Worm (Caenorhabditis elegans) whole organism, L3 larva: ENCODE measurements around the gene oac-32.

Experiments
- R02D3.7 ChIP-seq: fragments of 150-350 bp; optimal IDR thresholded peaks from 2 replicates; lab custom pipeline; 2014; ENCODE audit warnings: missing biosample characterization, missing genetic modification characterization
- aly-2 ChIP-seq: fragments of 150-350 bp; optimal IDR thresholded peaks from 2 replicates; lab custom pipeline; 2014; ENCODE audit warnings: missing biosample characterization, missing genetic modification characterization
- ama-1 ChIP-seq: fragments of 150-350 bp; optimal IDR thresholded peaks from 2 replicates; lab custom pipeline; 2018
- ceh-16 ChIP-seq: sonication (generic microtip); optimal IDR thresholded peaks from 2 replicates; lab custom pipeline; 2017; ENCODE audit warnings: missing biosample characterization, missing genetic modification characterization
- ceh-28 ChIP-seq: fragments of 150-350 bp; optimal IDR thresholded peaks from 2 replicates; lab custom pipeline; 2014; ENCODE audit warnings: missing biosample characterization, missing genetic modification reagents, missing genetic modification characterization
- ceh-82 ChIP-seq: fragments of 150-350 bp; optimal IDR thresholded peaks from 2 replicates; lab custom pipeline; 2014; ENCODE audit warnings: missing biosample characterization, missing genetic modification characterization
- daf-12 ChIP-seq: fragments of 150-350 bp; optimal IDR thresholded peaks from 2 replicates; lab custom pipeline; 2014; ENCODE audit warnings: missing biosample characterization, missing genetic modification reagents, missing genetic modification characterization
- egl-5 ChIP-seq: fragments of 150-350 bp; optimal IDR thresholded peaks from 2 replicates; lab custom pipeline; 2017; ENCODE audit warnings: missing biosample characterization, missing genetic modification reagents, missing genetic modification characterization, inconsistent platforms
- elt-1 ChIP-seq: fragments of 150-350 bp; optimal IDR thresholded peaks from 2 replicates; lab custom pipeline; 2014; ENCODE audit warnings: missing biosample characterization, missing genetic modification characterization
- elt-3 ChIP-seq, 3 experiments: fragments of 150-350 bp in 1 of 3; sonication (generic microtip) in 2 of 3; optimal IDR thresholded peaks; 2 replicates in 2 of 3; 4 replicates in 1 of 3; lab custom pipeline; 2014 to 2017; ENCODE audit warnings: missing biosample characterization in 3 of 3, missing genetic modification characterization in 3 of 3
- eor-1 ChIP-seq, 2 experiments: fragments of 150-350 bp; optimal IDR thresholded peaks; 2 replicates each; lab custom pipeline; 2014 to 2018; ENCODE audit warnings: missing biosample characterization in 2 of 2, missing genetic modification characterization in 2 of 2
- fkh-10 ChIP-seq: sonication (generic microtip); optimal IDR thresholded peaks from 2 replicates; lab custom pipeline; 2017; ENCODE audit warnings: missing biosample characterization, missing genetic modification reagents, missing genetic modification characterization
- fos-1 ChIP-seq: fragments of 150-350 bp; optimal IDR thresholded peaks from 2 replicates; lab custom pipeline; 2014; ENCODE audit warnings: missing biosample characterization, missing genetic modification characterization
- hmg-11 ChIP-seq: sonication (generic microtip); optimal IDR thresholded peaks from 2 replicates; lab custom pipeline; 2016; ENCODE audit warnings: missing genetic modification characterization, missing compliant biosample characterization
- lin-15B ChIP-seq: fragments of 150-350 bp; optimal IDR thresholded peaks from 2 replicates; lab custom pipeline; 2014; ENCODE audit warnings: missing biosample characterization, missing genetic modification characterization
- lin-39 ChIP-seq: fragments of 150-350 bp; optimal IDR thresholded peaks from 2 replicates; lab custom pipeline; 2018; ENCODE audit warnings: missing biosample characterization, missing genetic modification reagents, missing genetic modification characterization
- mdl-1 ChIP-seq: fragments of 150-350 bp; optimal IDR thresholded peaks from 2 replicates; lab custom pipeline; 2014; ENCODE audit warnings: missing biosample characterization, missing genetic modification characterization
- mml-1 ChIP-seq: fragments of 150-350 bp; sonication (generic microtip); optimal IDR thresholded peaks from 3 replicates; lab custom pipeline; 2014; ENCODE audit warnings: missing biosample characterization, missing genetic modification characterization
- nfya-1 ChIP-seq: sonication (generic microtip); optimal IDR thresholded peaks from 2 replicates; lab custom pipeline; 2017; ENCODE audit warnings: missing genetic modification characterization, mild to moderate bottlenecking, missing compliant biosample characterization, antibody characterized with exemption, moderate library complexity; ENCODE audit not compliant: insufficient read depth
- nhr-23 ChIP-seq: fragments of 150-350 bp; optimal IDR thresholded peaks from 2 replicates; lab custom pipeline; 2014; ENCODE audit warnings: missing biosample characterization, missing genetic modification reagents, missing genetic modification characterization
- nhr-25 ChIP-seq: sonication (generic microtip); optimal IDR thresholded peaks from 2 replicates; lab custom pipeline; 2017; ENCODE audit warnings: missing biosample characterization, missing genetic modification characterization
- nhr-43 ChIP-seq: sonication (generic microtip); optimal IDR thresholded peaks from 2 replicates; lab custom pipeline; 2016; ENCODE audit warnings: mild to moderate bottlenecking, missing genetic modification characterization, missing compliant biosample characterization; ENCODE audit not compliant: poor library complexity, severe bottlenecking
- nhr-76 ChIP-seq: fragments of 150-350 bp; sonication (generic microtip); optimal IDR thresholded peaks from 5 replicates; lab custom pipeline; 2014; ENCODE audit warnings: missing biosample characterization, missing genetic modification characterization
- nhr-77 ChIP-seq: fragments of 150-350 bp; optimal IDR thresholded peaks from 2 replicates; lab custom pipeline; 2014; ENCODE audit warnings: missing biosample characterization, missing genetic modification characterization
- pha-4 ChIP-seq: fragments of 150-350 bp; optimal IDR thresholded peaks from 2 replicates; lab custom pipeline; 2014; ENCODE audit warnings: missing biosample characterization, missing genetic modification reagents, missing genetic modification characterization
- sea-2 ChIP-seq: fragments of 150-350 bp; sonication (generic microtip); optimal IDR thresholded peaks from 4 replicates; lab custom pipeline; 2014; ENCODE audit warnings: missing biosample characterization, missing genetic modification reagents, missing genetic modification characterization
- snpc-4 ChIP-seq: fragments of 150-350 bp; optimal IDR thresholded peaks from 2 replicates; lab custom pipeline; 2014; ENCODE audit warnings: missing biosample characterization, missing genetic modification characterization
- tbx-2 ChIP-seq: sonication (generic microtip); optimal IDR thresholded peaks from 2 replicates; lab custom pipeline; 2016; ENCODE audit warnings: mild to moderate bottlenecking, missing genetic modification characterization, missing compliant biosample characterization
- unc-62 ChIP-seq: fragments of 150-350 bp; sonication (generic microtip); optimal IDR thresholded peaks from 4 replicates; lab custom pipeline; 2014; ENCODE audit warnings: missing biosample characterization, missing genetic modification reagents, missing genetic modification characterization

The oac-32 gene

ce11 chrV:1505995-1506394, 39.6 kb downstream of the oac-32 start, which contains the start of gene sru-28:
TSS of gene sru-28 (plus strand) at chrV:1506295.
- TF ChIP-seq nfya-1 (no peak), mml-1 (no peak), fkh-10 (no peak), mdl-1 (no peak)
- TF ChIP-seq, all 47 proteins: peak for 0

- no peak for TF ChIP-seq nhr-25 (tag; lab: Kevin White, UChicago)
- no peak for TF ChIP-seq ceh-16 (tag; lab: Kevin White, UChicago)
- no peak for TF ChIP-seq nhr-43 (tag; lab: Kevin White, UChicago)
- no peak for TF ChIP-seq lin-39 (tag; lab: Kevin White, UChicago)
- TF ChIP-seq tbx-2 (tag; lab: Kevin White, UChicago) = no peak
- no peak for TF ChIP-seq sea-2 (GFP tag; lab: Kevin White, UChicago)
- TF ChIP-seq fos-1 (tag; lab: Kevin White, UChicago) = no peak
- TF ChIP-seq lin-15B (tag; lab: Kevin White, UChicago) = no peak
- TF ChIP-seq R02D3.7 = no peak
- no peak for TF ChIP-seq hmg-11
- no peak for TF ChIP-seq nhr-23
- no peak for TF ChIP-seq elt-3 (tag; optimal IDR thresholded peaks at IDR 0.05; lab: Kevin White, UChicago)
Measured at ce11 chrV:1499140-1499539, 46.4 kb downstream of the oac-32 start, which contains the start of gene sru-27. TSS of gene sru-27 (plus strand) at chrV:1499440.

- TF ChIP-seq daf-12 (no peak), ceh-28 (tag; lab: Kevin White, UChicago) (peak; percentile 89)
Measured at ce11 chrV:1495752-1496151, 49.8 kb downstream of the oac-32 start.

ce11 chrV:1495334-1495733, 50.2 kb downstream of the oac-32 start, which contains the start of gene C38C3.3:
TSS of gene C38C3.3 (plus strand) at chrV:1495634.
- TF ChIP-seq ama-1 (lab: Kevin White, UChicago) (no peak), ceh-28 (tag; lab: Kevin White, UChicago) (peak; percentile 15)

- TF ChIP-seq elt-1 (tag; lab: Kevin White, UChicago) = no peak
- no peak for TF ChIP-seq ceh-82
- no peak for TF ChIP-seq pha-4 (tag; lab: Kevin White, UChicago)
- TF ChIP-seq unc-62 (GFP tag; lab: Kevin White, UChicago) = no peak
- no peak for TF ChIP-seq snpc-4 (tag; lab: Kevin White, UChicago)
- no peak for TF ChIP-seq nhr-76
- no peak for TF ChIP-seq sea-2 (GFP tag; lab: Kevin White, UChicago)
- no peak for TF ChIP-seq nhr-23
- TF ChIP-seq mml-1 = no peak
- no peak for TF ChIP-seq nhr-25 (tag; lab: Kevin White, UChicago)
- no peak for TF ChIP-seq hmg-11
- no peak for TF ChIP-seq nhr-77 (tag; lab: Kevin White, UChicago)
- no peak for TF ChIP-seq aly-2 (tag; lab: Kevin White, UChicago)
- TF ChIP-seq tbx-2 (tag; lab: Kevin White, UChicago) = no peak
- TF ChIP-seq egl-5 (tag; lab: Kevin White, UChicago) = no peak
- TF ChIP-seq eor-1 (tag; optimal IDR thresholded peaks at IDR 0.05; lab: Kevin White, UChicago) = no peak
Measured at ce11 chrV:1494469-1494868, 51.1 kb downstream of the oac-32 start, which contains the start of gene spig-7. TSS of gene spig-7 (plus strand) at chrV:1494769.
